Worm (Caenorhabditis elegans) whole organism, young adult: ENCODE data around the gene chup-1.

Source experiments
- C06A6.2 ChIP-seq: fragments of 200-800 bp; sonication (Bioruptor generic); conservative IDR thresholded peaks from 2 replicates; pipeline ENCODE4 v1.3.6; 2022; ENCODE audit warnings: missing genetic modification characterization, missing compliant biosample characterization
- D2030.7 ChIP-seq: fragments of 200-800 bp; sonication (Bioruptor generic); IDR thresholded peaks from 2 replicates; pipeline ENCODE4 v1.3.6; 2022; ENCODE audit warnings: missing genetic modification reagents, missing genetic modification characterization, missing compliant biosample characterization
- F39B2.1 ChIP-seq: fragments of 200-800 bp; sonication (Bioruptor generic); IDR thresholded peaks from 2 replicates; pipeline ENCODE4 v1.3.6; 2022; ENCODE audit warnings: missing genetic modification reagents, missing genetic modification characterization, missing compliant biosample characterization
- F49E8.2 ChIP-seq: sonication (generic microtip); optimal IDR thresholded peaks from 3 replicates; lab custom pipeline; 2017; ENCODE audit warnings: missing genetic modification characterization, mild to moderate bottlenecking, missing compliant biosample characterization, antibody characterized with exemption, moderate library complexity; ENCODE audit not compliant: insufficient read depth
- F57A8.1 ChIP-seq: fragments of 200-800 bp; sonication (Bioruptor generic); optimal IDR thresholded peaks from 2 replicates; lab custom pipeline; 2018; ENCODE audit warnings: mild to moderate bottlenecking, missing genetic modification characterization, moderate library complexity, missing compliant biosample characterization
- Y79H2A.3 ChIP-seq: fragments of 200-800 bp; sonication (Bioruptor generic); conservative IDR thresholded peaks from 2 replicates; pipeline ENCODE4 v1.3.6; 2022; ENCODE audit warnings: missing genetic modification reagents, missing genetic modification characterization, missing compliant biosample characterization
- Y95B8A.8 ChIP-seq: fragments of 200-800 bp; sonication (Bioruptor generic); IDR thresholded peaks from 2 replicates; pipeline ENCODE4 v1.3.6; 2022; ENCODE audit warnings: missing genetic modification reagents, missing genetic modification characterization, missing compliant biosample characterization
- aptf-3 ChIP-seq: fragments of 200-800 bp; sonication (Bioruptor generic); IDR thresholded peaks from 2 replicates; pipeline ENCODE4 v1.3.6; 2022; ENCODE audit warnings: missing genetic modification characterization, missing compliant biosample characterization
- attf-5 ChIP-seq: fragments of 200-800 bp; sonication (Bioruptor generic); optimal IDR thresholded peaks from 2 replicates; lab custom pipeline; 2018; ENCODE audit warnings: mild to moderate bottlenecking, missing genetic modification characterization, missing compliant biosample characterization
- bed-2 ChIP-seq: fragments of 200-800 bp; sonication (Bioruptor generic); IDR thresholded peaks from 2 replicates; pipeline ENCODE4 v1.3.6; 2022; ENCODE audit warnings: missing genetic modification reagents, missing genetic modification characterization, missing compliant biosample characterization
- cebp-1 ChIP-seq, 2 experiments: fragments of 200-800 bp in 1 of 2; sonication (Bioruptor generic) in 1 of 2; sonication (generic microtip) in 1 of 2; IDR thresholded peaks in 1 of 2; optimal IDR thresholded peaks in 1 of 2; 2 replicates each; pipeline versions ENCODE4 v1.3.6 to Lab custom; 2017 to 2022; ENCODE audit warnings: missing compliant biosample characterization in 2 of 2, missing genetic modification characterization in 2 of 2, mild to moderate bottlenecking in 1 of 2, missing genetic modification reagents in 1 of 2, moderate library complexity in 1 of 2
- ceh-40 ChIP-seq: fragments of 200-800 bp; sonication (Bioruptor generic); IDR thresholded peaks from 2 replicates; pipeline ENCODE4 v1.3.6; 2022; ENCODE audit warnings: missing genetic modification characterization, missing compliant biosample characterization
- ceh-91 ChIP-seq: fragments of 200-800 bp; sonication (Bioruptor generic); IDR thresholded peaks from 2 replicates; pipeline ENCODE4 v1.3.6; 2022; ENCODE audit warnings: missing genetic modification reagents, missing genetic modification characterization, missing compliant biosample characterization
- egl-18 ChIP-seq: fragments of 200-800 bp; sonication (Bioruptor generic); IDR thresholded peaks from 2 replicates; pipeline ENCODE4 v1.3.6; 2022; ENCODE audit warnings: missing genetic modification reagents, missing genetic modification characterization, missing compliant biosample characterization
- ekl-4 ChIP-seq: fragments of 200-800 bp; sonication (Bioruptor generic); IDR thresholded peaks from 2 replicates; pipeline ENCODE4 v1.3.6; 2022; ENCODE audit warnings: missing genetic modification reagents, missing genetic modification characterization, missing compliant biosample characterization
- gei-17 ChIP-seq: fragments of 200-800 bp; sonication (Bioruptor generic); optimal IDR thresholded peaks from 2 replicates; lab custom pipeline; 2018; ENCODE audit warnings: mild to moderate bottlenecking, missing genetic modification characterization, missing compliant biosample characterization
- hrde-1 ChIP-seq: sonication (generic microtip); optimal IDR thresholded peaks from 2 replicates; lab custom pipeline; 2016; ENCODE audit warnings: missing genetic modification characterization, mild to moderate bottlenecking, missing compliant biosample characterization, moderate library complexity, missing genotype, missing genetic modification reagents, borderline replicate concordance
- hsf-1 ChIP-seq: fragments of 200-800 bp; sonication (Bioruptor generic); IDR thresholded peaks from 2 replicates; pipeline ENCODE4 v1.3.6; 2022; ENCODE audit warnings: missing genetic modification reagents, missing genetic modification characterization, missing compliant biosample characterization
- lsy-27 ChIP-seq: sonication (generic microtip); optimal IDR thresholded peaks from 2 replicates; lab custom pipeline; 2017; ENCODE audit warnings: missing genetic modification characterization, mild to moderate bottlenecking, missing compliant biosample characterization, antibody characterized with exemption, missing genotype, borderline replicate concordance; ENCODE audit not compliant: insufficient read depth
- madf-3 ChIP-seq: fragments of 200-800 bp; sonication (Bioruptor generic); IDR thresholded peaks from 2 replicates; pipeline ENCODE4 v1.3.6; 2022; ENCODE audit warnings: missing genetic modification reagents, missing genetic modification characterization, missing compliant biosample characterization
- mcd-1 ChIP-seq: fragments of 200-800 bp; sonication (Bioruptor generic); IDR thresholded peaks from 2 replicates; pipeline ENCODE4 v1.3.6; 2022; ENCODE audit warnings: missing genetic modification reagents, missing genetic modification characterization, missing compliant biosample characterization
- nhr-120 ChIP-seq: fragments of 200-800 bp; sonication (Bioruptor generic); IDR thresholded peaks from 2 replicates; pipeline ENCODE4 v1.3.6; 2022; ENCODE audit warnings: missing genetic modification characterization, missing compliant biosample characterization
- nhr-179 ChIP-seq: sonication (generic microtip); optimal IDR thresholded peaks from 2 replicates; lab custom pipeline; 2016; ENCODE audit warnings: mild to moderate bottlenecking, missing genetic modification characterization, missing compliant biosample characterization
- nhr-27 ChIP-seq: fragments of 200-800 bp; sonication (Bioruptor generic); optimal IDR thresholded peaks from 2 replicates; lab custom pipeline; 2018; ENCODE audit warnings: mild to moderate bottlenecking, missing genetic modification characterization, moderate library complexity, missing compliant biosample characterization
- nhr-80 ChIP-seq: sonication (generic microtip); optimal IDR thresholded peaks from 2 replicates; lab custom pipeline; 2016; ENCODE audit warnings: missing genetic modification characterization, missing compliant biosample characterization
- rec-8 ChIP-seq, 2 experiments: sonication (generic microtip); optimal IDR thresholded peaks; 2 replicates each; lab custom pipeline; 2016; ENCODE audit warnings: mild to moderate bottlenecking in 2 of 2, missing genetic modification characterization in 2 of 2, missing genetic modification reagents in 2 of 2, missing genotype in 2 of 2, missing biosample characterization in 1 of 2, missing compliant biosample characterization in 1 of 2, moderate library complexity in 1 of 2
- repo-1 ChIP-seq: sonication (generic microtip); optimal IDR thresholded peaks from 2 replicates; lab custom pipeline; 2017; ENCODE audit warnings: mild to moderate bottlenecking, missing genetic modification characterization, missing compliant biosample characterization
- somi-1 ChIP-seq: fragments of 200-800 bp; sonication (Bioruptor generic); optimal IDR thresholded peaks from 2 replicates; lab custom pipeline; 2018; ENCODE audit warnings: mild to moderate bottlenecking, missing genetic modification characterization, missing compliant biosample characterization
- sptf-2 ChIP-seq: fragments of 200-800 bp; sonication (Bioruptor generic); optimal IDR thresholded peaks from 2 replicates; lab custom pipeline; 2018; ENCODE audit warnings: mild to moderate bottlenecking, missing genetic modification characterization, missing compliant biosample characterization
- tbx-9 ChIP-seq: sonication (generic microtip); optimal IDR thresholded peaks from 2 replicates; lab custom pipeline; 2016; ENCODE audit warnings: borderline replicate concordance, missing genetic modification characterization, inconsistent platforms, missing compliant biosample characterization
- xnd-1 ChIP-seq: sonication (generic microtip); optimal IDR thresholded peaks from 2 replicates; lab custom pipeline; 2016; ENCODE audit warnings: missing genotype, missing genetic modification reagents, missing genetic modification characterization, missing compliant biosample characterization
- ztf-18 ChIP-seq: sonication (generic microtip); optimal IDR thresholded peaks from 2 replicates; lab custom pipeline; 2016; ENCODE audit warnings: missing genotype, mild to moderate bottlenecking, missing genetic modification characterization, missing compliant biosample characterization
- ztf-3 ChIP-seq: fragments of 200-800 bp; sonication (Bioruptor generic); optimal IDR thresholded peaks from 2 replicates; lab custom pipeline; 2018; ENCODE audit warnings: mild to moderate bottlenecking, missing genetic modification characterization, missing compliant biosample characterization
- ztf-6 ChIP-seq: fragments of 200-800 bp; sonication (Bioruptor generic); IDR thresholded peaks from 2 replicates; pipeline ENCODE4 v1.3.6; 2022; ENCODE audit warnings: missing genetic modification reagents, missing genetic modification characterization, missing compliant biosample characterization

chup-1 gene

ce11 chrX:8791821-8792220 lies at the start of gene chup-1:
chup-1 (plus strand) TSS chrX:8792160.
- TF ChIP-seq nhr-80 (tag; lab: Kevin White, UChicago), result peak; percentile 32
- no peak for TF ChIP-seq Y95B8A.8 (GFP tag; lab: Robert Waterston, UW)
- peak; percentile 7 for TF ChIP-seq repo-1 (tag; lab: Kevin White, UChicago)
- TF ChIP-seq cebp-1 (GFP tag; IDR thresholded peaks at IDR 0.05; lab: Robert Waterston, UW), result no peak
- peak; percentile 44 for TF ChIP-seq cebp-1 (tag; optimal IDR thresholded peaks at IDR 0.05; lab: Kevin White, UChicago)
- peak; percentile 45 for TF ChIP-seq attf-5 (GFP tag; lab: Kevin White, UChicago)
- TF ChIP-seq mcd-1 (GFP tag; lab: Robert Waterston, UW), result peak; percentile 68
- no peak for TF ChIP-seq ztf-18 (tag; lab: Kevin White, UChicago)
- no peak for TF ChIP-seq nhr-120 (GFP tag; lab: Robert Waterston, UW)
- TF ChIP-seq, all 124 proteins: peak for 5

- TF ChIP-seq ceh-91 (GFP tag; lab: Robert Waterston, UW) (no peak), nhr-27 (tag; lab: Kevin White, UChicago) (no peak), bed-2 (GFP tag; lab: Robert Waterston, UW) (no peak), F49E8.2 (tag; lab: Kevin White, UChicago) (no peak), madf-3 (no peak)
These were observed 49.1 kb upstream of the chup-1 start, which contains the start of gene M02D8.7 for ce11 chrX:8742896-8743295. M02D8.7 (minus strand) TSS chrX:8742996.

ce11 chrX:8744192-8744985 lies 47.6 kb upstream of the chup-1 start:
- TF ChIP-seq aptf-3 (no peak), F39B2.1 (GFP tag; lab: Robert Waterston, UW) (no peak), ztf-18 (tag; lab: Kevin White, UChicago) (no peak), somi-1 (GFP tag; lab: Kevin White, UChicago) (no peak), sptf-2 (no peak), tbx-9 (tag; lab: Kevin White, UChicago) (no peak), D2030.7 (no peak), nhr-179 (tag; lab: Kevin White, UChicago) (no peak), hrde-1 (tag; lab: Kevin White, UChicago) (no peak), gei-17 (GFP tag; lab: Kevin White, UChicago) (no peak), lsy-27 (no peak), C06A6.2 (GFP tag; lab: Robert Waterston, UW) (no peak), ceh-40 (GFP tag; lab: Robert Waterston, UW) (no peak), F57A8.1 (GFP tag; lab: Kevin White, UChicago) (no peak)

ce11 chrX:8745524-8745923 lies 46.4 kb upstream of the chup-1 start:
- TF ChIP-seq ztf-6 (GFP tag; lab: Robert Waterston, UW) (no peak), egl-18 (GFP tag; lab: Robert Waterston, UW) (no peak), hsf-1 (GFP tag; lab: Robert Waterston, UW) (no peak), ztf-3 (GFP tag; lab: Kevin White, UChicago) (no peak), Y79H2A.3 (GFP tag; lab: Robert Waterston, UW) (no peak), xnd-1 (tag; lab: Kevin White, UChicago) (no peak), ekl-4 (GFP tag; lab: Robert Waterston, UW) (no peak), rec-8 (tag; optimal IDR thresholded peaks at IDR 0.05; lab: Kevin White, UChicago) (no peak)
